Worm (Caenorhabditis elegans): Measurements from ENCODE around the gene C50F4.8.
A peak's percentile ranks its signal among the peaks of the same experiment; 100 is the strongest.

ce11 chrV:9546860-9547269 lies 28.2 kb upstream of the C50F4.8 start, which contains the start of gene his-37:
- TF ChIP-seq nhr-12 (tag; optimal IDR thresholded peaks at IDR 0.05), result no peak
- peak; percentile 78 for TF ChIP-seq ztf-11 (tag; optimal IDR thresholded peaks at IDR 0.05)
- TF ChIP-seq nhr-237 (tag; optimal IDR thresholded peaks at IDR 0.05), result peak; percentile 96
- TF ChIP-seq cnd-1 (tag; optimal IDR thresholded peaks at IDR 0.05), result peak; percentile 49
- TF ChIP-seq mep-1 (tag; optimal IDR thresholded peaks at IDR 0.05), result peak; percentile 97
- TF ChIP-seq lsy-2 (tag; optimal IDR thresholded peaks at IDR 0.05), result peak; percentile 86
- TF ChIP-seq blmp-1 (tag; optimal IDR thresholded peaks at IDR 0.05), result no peak
